Fruit fly (Drosophila melanogaster) ovary, adult (tissue): ENCODE data around the gene CG10600.
A peak's percentile ranks its signal among the peaks of the same experiment; 100 is the strongest.

Experiments used
- CG17801 ChIP-seq: fragments of 200-800 bp; optimal IDR thresholded peaks from 2 replicates; lab custom pipeline; 2019; ENCODE audit warnings: missing biosample characterization, mild to moderate bottlenecking, missing genetic modification characterization, moderate library complexity; ENCODE audit not compliant: partially characterized antibody

Gene CG10600

dm6 chr2L:18852249-18852648 is 12.8 kb upstream of the CG10600 start:
- no peak for TF ChIP-seq CG17801 (GFP tag; lab: Kevin White, UChicago)

- no peak for TF ChIP-seq CG17801 (GFP tag; lab: Kevin White, UChicago)
Observed at dm6 chr2L:18846843-18847242, 7.4 kb upstream of the CG10600 start.

- no peak for TF ChIP-seq CG17801 (GFP tag; lab: Kevin White, UChicago)
Observed at dm6 chr2L:18846175-18846574, 6.7 kb upstream of the CG10600 start.

- no peak for TF ChIP-seq CG17801 (GFP tag; lab: Kevin White, UChicago)
Observed at dm6 chr2L:18844917-18845509, 5.5 kb upstream of the CG10600 start, which contains the start of gene CG17321. Gene CG17321 (plus strand): TSS chr2L:18845184.

- no peak for TF ChIP-seq CG17801 (GFP tag; lab: Kevin White, UChicago)
Observed at dm6 chr2L:18844479-18844878, 5.0 kb upstream of the CG10600 start, which contains the start of gene CG33120. Gene CG33120 (minus strand): TSS chr2L:18844579.

dm6 chr2L:18843560-18843959 is 4.1 kb upstream of the CG10600 start:
- no peak for TF ChIP-seq CG17801 (GFP tag; lab: Kevin White, UChicago)

dm6 chr2L:18841210-18841609 is 1.7 kb upstream of the CG10600 start, which contains the start of gene CG31752:
Gene CG31752 (minus strand): TSS chr2L:18841310.
- no peak for TF ChIP-seq CG17801 (GFP tag; lab: Kevin White, UChicago)

- no peak for TF ChIP-seq CG17801 (GFP tag; lab: Kevin White, UChicago)
Observed at dm6 chr2L:18834525-18834924, 5.0 kb downstream of the CG10600 start.

- peak; percentile 34 for TF ChIP-seq CG17801 (GFP tag; lab: Kevin White, UChicago)
Observed at dm6 chr2L:18830587-18831528, 8.6 kb downstream of the CG10600 start, which contains the start of the genes CG17597 and ScpX. Gene CG17597 (minus strand): TSS chr2L:18831153. Gene ScpX (plus strand): TSS chr2L:18831229.

- TF ChIP-seq CG17801 (GFP tag; lab: Kevin White, UChicago) = no peak
Observed at dm6 chr2L:18826496-18827008, 12.9 kb downstream of the CG10600 start, which contains the start of gene Ugt36E1. Gene Ugt36E1 (plus strand): TSS chr2L:18826770.

dm6 chr2L:18823243-18823803 is 16.2 kb downstream of the CG10600 start, which contains the start of gene Ugt36D1:
Gene Ugt36D1 (plus strand): TSS chr2L:18823548.
- TF ChIP-seq CG17801 (GFP tag; lab: Kevin White, UChicago) = peak; percentile 22

dm6 chr2L:18822805-18823204 is 16.7 kb downstream of the CG10600 start:
- no peak for TF ChIP-seq CG17801 (GFP tag; lab: Kevin White, UChicago)

dm6 chr2L:18819044-18819443 is 20.4 kb downstream of the CG10600 start, which contains the start of gene Ugt36F1:
Gene Ugt36F1 (plus strand): TSS chr2L:18819344.
- no peak for TF ChIP-seq CG17801 (GFP tag; lab: Kevin White, UChicago)

- no peak for TF ChIP-seq CG17801 (GFP tag; lab: Kevin White, UChicago)
Observed at dm6 chr2L:18818397-18818796, 21.1 kb downstream of the CG10600 start.

- no peak for TF ChIP-seq CG17801 (GFP tag; lab: Kevin White, UChicago)
Observed at dm6 chr2L:18815194-18815593, 24.3 kb downstream of the CG10600 start.
